Fruit fly (Drosophila melanogaster): Measurements from ENCODE around the gene CG15353.

The CG15353 gene

DNA sequence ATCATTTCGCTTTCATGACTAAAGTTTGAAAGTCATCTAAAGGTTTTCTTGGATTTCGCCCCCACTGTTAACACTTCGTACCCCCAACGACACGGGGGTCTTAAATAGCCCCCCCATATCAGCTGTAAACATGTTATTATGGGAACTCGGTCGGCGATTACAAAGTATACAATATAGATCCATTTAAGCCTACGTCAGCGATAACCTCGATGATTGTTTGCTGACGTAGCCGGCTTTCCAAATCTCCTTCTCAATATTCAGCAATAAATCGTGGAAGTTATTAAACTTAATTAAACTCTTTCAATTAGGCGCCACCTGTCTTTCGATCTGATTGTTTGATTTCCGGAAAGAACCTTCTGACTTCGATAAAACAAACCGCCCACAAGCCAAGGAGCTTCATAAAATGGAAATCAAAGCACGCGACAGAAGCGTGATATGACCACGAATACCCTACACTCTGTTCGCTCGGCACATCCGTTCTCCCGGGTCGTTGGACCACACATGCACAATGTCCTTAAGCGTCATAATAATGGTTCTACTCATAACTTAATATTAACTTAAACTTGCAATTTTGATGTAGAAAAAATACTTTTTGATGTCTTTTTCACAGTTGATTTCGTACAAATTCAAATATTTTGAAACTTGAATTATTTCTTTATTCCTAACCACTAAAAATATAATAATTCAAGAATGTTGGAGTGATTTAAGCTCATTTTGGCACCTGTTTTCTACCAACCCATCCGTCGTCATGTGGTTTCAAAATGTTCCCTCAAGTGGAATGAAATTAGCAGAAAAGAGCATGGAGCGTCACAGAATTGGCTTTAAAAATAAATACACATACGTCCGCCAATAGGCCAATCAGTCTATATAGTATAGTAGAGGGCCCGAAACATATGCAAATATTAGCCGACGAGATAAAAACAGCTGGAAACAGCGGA is 20.4 kb downstream of the CG15353 start:
- TF ChIP-seq EcR (GFP tag; optimal IDR thresholded peaks at IDR 0.05) (no peak), Ets98B (GFP tag; IDR thresholded peaks at IDR 0.05) (peak; percentile 59; the same call in 1 of the 2 replicates), CG4496 (GFP tag; IDR thresholded peaks at IDR 0.05) (peak; percentile 70; the same call in 2 of the 3 replicates), CG12605 (GFP tag; IDR thresholded peaks at IDR 0.05) (no peak), gl (tag; optimal IDR thresholded peaks at IDR 0.05) (no peak), CG10348 (GFP tag; IDR thresholded peaks at IDR 0.05) (no peak), CG32121 (GFP tag; IDR thresholded peaks at IDR 0.05) (no peak; the same call in 1 of the 2 replicates), CG8301 (tag; optimal IDR thresholded peaks at IDR 0.05) (peak; percentile 43), CG9948 (tag; optimal IDR thresholded peaks at IDR 0.05) (peak; percentile 1), fd96Ca (GFP tag; IDR thresholded peaks at IDR 0.05) (peak; percentile 30; the same call in 1 of the 3 replicates), rn (GFP tag; IDR thresholded peaks at IDR 0.05) (no peak), D1 (tag; optimal IDR thresholded peaks at IDR 0.05) (no peak), CG15710 (tag; optimal IDR thresholded peaks at IDR 0.05) (peak; percentile 40), Pif1A (GFP tag; optimal IDR thresholded peaks at IDR 0.05) (no peak), Snoo (tag; optimal IDR thresholded peaks at IDR 0.05) (peak; percentile 49), Pif1B (GFP tag; optimal IDR thresholded peaks at IDR 0.05) (no peak), CG8159 (tag; optimal IDR thresholded peaks at IDR 0.05) (peak; percentile 63), CG13204 (GFP tag; optimal IDR thresholded peaks at IDR 0.05) (no peak), CG17806 (tag; optimal IDR thresholded peaks at IDR 0.05) (peak; percentile 32), CG14655 (GFP tag; optimal IDR thresholded peaks at IDR 0.05) (no peak), CG34367 (tag; optimal IDR thresholded peaks at IDR 0.05) (peak; percentile 8)

dm6 chr2L:1981726-1982367 is 25.1 kb downstream of the CG15353 start, which contains the start of gene CG7289:
Gene CG7289, plus strand, starts transcription at chr2L:1982217.
- peak; percentile 4 for TF ChIP-seq Snoo (tag; optimal IDR thresholded peaks at IDR 0.05)
- TF ChIP-seq CG15710 (tag; optimal IDR thresholded peaks at IDR 0.05): no peak
- no peak for TF ChIP-seq CG34367 (tag; optimal IDR thresholded peaks at IDR 0.05)
- no peak for TF ChIP-seq CG14655 (GFP tag; optimal IDR thresholded peaks at IDR 0.05)
- TF ChIP-seq CG12605 (GFP tag; IDR thresholded peaks at IDR 0.05): no peak
- no peak for TF ChIP-seq CG8301 (tag; optimal IDR thresholded peaks at IDR 0.05)
- TF ChIP-seq EcR (GFP tag; optimal IDR thresholded peaks at IDR 0.05): peak; percentile 99
- TF ChIP-seq Ets98B (GFP tag; IDR thresholded peaks at IDR 0.05): no peak
- no peak for TF ChIP-seq D1 (tag; optimal IDR thresholded peaks at IDR 0.05)
- 0 out of 3 replicates have a peak, but pooled peaks have one; percentile 29 for TF ChIP-seq CG4496 (GFP tag; IDR thresholded peaks at IDR 0.05)
- no peak for TF ChIP-seq gl (tag; optimal IDR thresholded peaks at IDR 0.05)
- no peak for TF ChIP-seq Pif1A (GFP tag; optimal IDR thresholded peaks at IDR 0.05)

DNA sequence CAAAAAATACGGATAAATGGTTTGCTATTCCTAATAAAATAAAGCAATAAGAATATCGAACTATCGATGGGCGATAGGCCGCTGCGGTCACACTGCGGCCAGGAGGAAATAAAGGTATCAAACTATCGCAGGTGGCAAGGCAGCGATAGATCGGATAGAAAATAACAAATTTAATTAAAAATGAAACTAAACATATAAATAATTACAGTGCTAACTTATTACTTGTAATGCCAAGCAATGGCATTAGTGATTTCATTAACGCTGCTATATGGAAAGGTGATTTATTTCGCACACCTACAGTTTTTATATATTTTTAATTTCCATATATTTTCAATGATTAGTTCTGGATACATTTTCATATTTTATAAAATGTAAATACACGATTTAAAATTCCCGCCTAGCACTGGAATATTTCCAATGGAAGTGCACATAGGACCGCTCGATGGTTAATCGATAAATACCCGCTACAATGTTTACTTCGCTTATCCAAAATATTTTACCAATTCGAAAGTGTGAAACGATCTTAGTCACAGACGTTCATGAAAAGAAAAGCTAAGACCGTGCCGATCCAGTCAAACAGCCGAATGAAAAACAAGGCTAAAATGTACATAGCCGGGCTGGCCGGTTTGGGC is 26.2 kb downstream of the CG15353 start, which contains the start of the genes CG15356 and CG15362:
CG15356 (minus strand) TSS at position 48 of the 632 bp plus-strand sequence.
CG15362 (plus strand) TSS at position 469 of the 632 bp plus-strand sequence.
- TF ChIP-seq CG4496 (GFP tag; IDR thresholded peaks at IDR 0.05): peak; percentile 59; the same call in 2 of the 3 replicates
- no peak for TF ChIP-seq EcR (GFP tag; optimal IDR thresholded peaks at IDR 0.05)
- peak; percentile 27 for TF ChIP-seq CG17806 (tag; optimal IDR thresholded peaks at IDR 0.05)

DNA sequence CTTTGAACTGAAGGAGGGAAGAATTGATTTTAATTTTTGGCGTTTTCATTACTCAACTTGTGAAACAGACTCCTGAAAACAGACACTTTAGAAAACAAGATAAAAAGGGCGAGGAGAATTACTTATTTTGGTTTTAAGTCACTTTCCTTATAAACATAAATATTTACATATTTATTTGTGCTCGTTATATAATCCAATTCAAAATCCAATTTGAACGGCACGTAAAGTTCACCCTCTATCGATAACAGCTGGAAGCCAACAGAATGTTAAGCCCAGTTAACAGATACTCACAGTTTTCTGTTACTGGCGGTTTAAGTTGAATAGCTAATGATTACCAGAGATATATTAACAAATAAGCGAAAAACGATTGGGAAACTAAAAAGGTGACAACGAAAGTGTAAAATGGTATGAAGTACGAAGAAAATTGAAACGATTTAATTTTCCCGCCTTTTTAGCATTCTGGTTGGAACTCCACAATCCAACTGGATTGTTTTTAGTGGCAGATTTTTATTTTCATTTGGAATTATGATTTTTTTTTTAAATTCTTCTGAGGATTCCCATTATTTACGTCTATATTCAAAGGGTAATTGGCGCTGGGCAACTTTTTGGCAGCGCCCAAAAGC is 27.7 kb downstream of the CG15353 start:
- no peak for TF ChIP-seq CG34367 (tag; optimal IDR thresholded peaks at IDR 0.05)
- no peak for TF ChIP-seq D1 (tag; optimal IDR thresholded peaks at IDR 0.05)
- TF ChIP-seq Pif1B (GFP tag; optimal IDR thresholded peaks at IDR 0.05): no peak
- TF ChIP-seq rn (GFP tag; IDR thresholded peaks at IDR 0.05): no peak
- no peak for TF ChIP-seq Snoo (tag; optimal IDR thresholded peaks at IDR 0.05)
- TF ChIP-seq Ets98B (GFP tag; IDR thresholded peaks at IDR 0.05): no peak
- no peak for TF ChIP-seq CG13204 (GFP tag; optimal IDR thresholded peaks at IDR 0.05)
- TF ChIP-seq CG10348 (GFP tag; IDR thresholded peaks at IDR 0.05): no peak
- no peak for TF ChIP-seq CG32121 (GFP tag; IDR thresholded peaks at IDR 0.05)
- no peak for TF ChIP-seq CG9948 (tag; optimal IDR thresholded peaks at IDR 0.05)
- no peak for TF ChIP-seq CG4496 (GFP tag; IDR thresholded peaks at IDR 0.05)
- TF ChIP-seq EcR (GFP tag; optimal IDR thresholded peaks at IDR 0.05): no peak
- TF ChIP-seq gl (tag; optimal IDR thresholded peaks at IDR 0.05): no peak
- no peak for TF ChIP-seq CG12605 (GFP tag; IDR thresholded peaks at IDR 0.05)
- no peak for TF ChIP-seq CG15710 (tag; optimal IDR thresholded peaks at IDR 0.05)
- TF ChIP-seq fd96Ca (GFP tag; IDR thresholded peaks at IDR 0.05): no peak
- TF ChIP-seq CG17806 (tag; optimal IDR thresholded peaks at IDR 0.05): no peak
- TF ChIP-seq Pif1A (GFP tag; optimal IDR thresholded peaks at IDR 0.05): no peak

dm6 chr2L:1975473-1975872 is 31.5 kb downstream of the CG15353 start:
- TF ChIP-seq CG4496 (GFP tag; IDR thresholded peaks at IDR 0.05) (no peak), Pif1B (GFP tag; optimal IDR thresholded peaks at IDR 0.05) (no peak), CG32121 (GFP tag; IDR thresholded peaks at IDR 0.05) (no peak), Ets98B (GFP tag; IDR thresholded peaks at IDR 0.05) (no peak), CG17806 (tag; optimal IDR thresholded peaks at IDR 0.05) (no peak), CG8159 (tag; optimal IDR thresholded peaks at IDR 0.05) (no peak), CG8301 (tag; optimal IDR thresholded peaks at IDR 0.05) (no peak), D1 (tag; optimal IDR thresholded peaks at IDR 0.05) (no peak)
